Worm (Caenorhabditis elegans): ENCODE measurements around the gene lurp-2.
A peak's percentile ranks its signal among the peaks of the same experiment; 100 is the strongest.

Gene lurp-2

ce11 chrV:13453334-13453733 is at the start of gene lurp-2:
lurp-2 (plus strand) TSS chrV:13453634.
- TF ChIP-seq nhr-232 (tag; optimal IDR thresholded peaks at IDR 0.05) (no peak), lin-11 (tag; optimal IDR thresholded peaks at IDR 0.05) (no peak), npax-4 (tag; optimal IDR thresholded peaks at IDR 0.05) (no peak), ceh-2 (tag; optimal IDR thresholded peaks at IDR 0.05) (no peak), ceh-31 (tag; optimal IDR thresholded peaks at IDR 0.05) (no peak), tbx-2 (tag; optimal IDR thresholded peaks at IDR 0.05) (no peak), hlh-15 (tag; optimal IDR thresholded peaks at IDR 0.05) (no peak)

- TF ChIP-seq ceh-48 (tag; optimal IDR thresholded peaks at IDR 0.05) (no peak), unc-3 (GFP tag; conservative IDR thresholded peaks at IDR 0.05) (no peak), unc-3 (tag; optimal IDR thresholded peaks at IDR 0.05) (no peak)
Observed at ce11 chrV:13406032-13406431, 47.4 kb upstream of the lurp-2 start, which contains the start of gene cutl-1. cutl-1 (minus strand) TSS chrV:13406114.

ce11 chrV:13406511-13406910 is 46.9 kb upstream of the lurp-2 start, which contains the start of gene F53F1.2:
F53F1.2 (plus strand) TSS chrV:13406816.
- TF ChIP-seq madf-2 (tag; optimal IDR thresholded peaks at IDR 0.05) (no peak), ceh-45 (GFP tag; IDR thresholded peaks at IDR 0.05) (no peak), gmeb-2 (tag; optimal IDR thresholded peaks at IDR 0.05) (no peak), pha-4 (tag; optimal IDR thresholded peaks at IDR 0.05) (no peak), ceh-22 (tag; optimal IDR thresholded peaks at IDR 0.05) (no peak)

ce11 chrV:13407913-13408312 is 45.5 kb upstream of the lurp-2 start, which contains the start of gene F53F1.3:
F53F1.3 (plus strand) TSS chrV:13408242.
- no peak for TF ChIP-seq unc-55 (GFP tag; optimal IDR thresholded peaks at IDR 0.05)
- TF ChIP-seq ceh-24 (tag; optimal IDR thresholded peaks at IDR 0.05) = no peak

- TF ChIP-seq hlh-6 (tag; optimal IDR thresholded peaks at IDR 0.05) (no peak), Y22D7AL.16 (tag; optimal IDR thresholded peaks at IDR 0.05) (no peak), gmeb-2 (tag; optimal IDR thresholded peaks at IDR 0.05) (no peak), ceh-2 (tag; optimal IDR thresholded peaks at IDR 0.05) (no peak), dmd-4 (tag; optimal IDR thresholded peaks at IDR 0.05; ENCODE audit: borderline replicate concordance) (no peak), ceh-19 (GFP tag; optimal IDR thresholded peaks at IDR 0.05) (no peak), sox-4 (tag; optimal IDR thresholded peaks at IDR 0.05) (no peak), tbx-7 (tag; optimal IDR thresholded peaks at IDR 0.05) (no peak), K02D7.2 (tag; optimal IDR thresholded peaks at IDR 0.05) (no peak), fkh-10 (GFP tag; optimal IDR thresholded peaks at IDR 0.05) (no peak), ceh-30 (tag; optimal IDR thresholded peaks at IDR 0.05) (no peak), odd-2 (tag; optimal IDR thresholded peaks at IDR 0.05) (no peak), ztf-16 (tag; optimal IDR thresholded peaks at IDR 0.05) (no peak), nfya-1 (tag; optimal IDR thresholded peaks at IDR 0.05) (no peak), hlh-8 (tag; optimal IDR thresholded peaks at IDR 0.05) (no peak), unc-42 (tag; optimal IDR thresholded peaks at IDR 0.05) (no peak), pag-3 (tag; optimal IDR thresholded peaks at IDR 0.05; ENCODE audit: borderline replicate concordance) (no peak)
Observed at ce11 chrV:13408440-13408839, 45.0 kb upstream of the lurp-2 start.

- no peak for TF ChIP-seq ceh-6 (GFP tag; optimal IDR thresholded peaks at IDR 0.05)
- TF ChIP-seq ceh-30 (tag; optimal IDR thresholded peaks at IDR 0.05) = no peak
- no peak for TF ChIP-seq unc-3 (GFP tag; conservative IDR thresholded peaks at IDR 0.05)
- TF ChIP-seq unc-3 (tag; optimal IDR thresholded peaks at IDR 0.05) = no peak
- no peak for TF ChIP-seq dmd-4 (tag; optimal IDR thresholded peaks at IDR 0.05; ENCODE audit: borderline replicate concordance)
- TF ChIP-seq ets-4 (tag; optimal IDR thresholded peaks at IDR 0.05) = no peak
- TF ChIP-seq gmeb-2 (tag; optimal IDR thresholded peaks at IDR 0.05) = no peak
- TF ChIP-seq ceh-45 (GFP tag; IDR thresholded peaks at IDR 0.05) = no peak
- no peak for TF ChIP-seq ama-1 (optimal IDR thresholded peaks at IDR 0.05)
- TF ChIP-seq madf-2 (tag; optimal IDR thresholded peaks at IDR 0.05) = no peak
- no peak for TF ChIP-seq sox-4 (tag; optimal IDR thresholded peaks at IDR 0.05)
- no peak for TF ChIP-seq che-1 (tag; optimal IDR thresholded peaks at IDR 0.05)
- no peak for TF ChIP-seq dve-1 (tag; optimal IDR thresholded peaks at IDR 0.05)
- TF ChIP-seq hlh-6 (tag; optimal IDR thresholded peaks at IDR 0.05) = no peak
- no peak for TF ChIP-seq K02D7.2 (tag; optimal IDR thresholded peaks at IDR 0.05)
- TF ChIP-seq zip-5 (tag; optimal IDR thresholded peaks at IDR 0.05) = peak; percentile 11
- TF ChIP-seq mec-3 (tag; optimal IDR thresholded peaks at IDR 0.05; ENCODE audit: borderline replicate concordance) = no peak
- no peak for TF ChIP-seq fkh-10 (GFP tag; optimal IDR thresholded peaks at IDR 0.05)
- TF ChIP-seq ceh-2 (tag; optimal IDR thresholded peaks at IDR 0.05) = peak; percentile 52
- TF ChIP-seq syd-9 (tag; optimal IDR thresholded peaks at IDR 0.05) = no peak
- TF ChIP-seq C38D4.7 (GFP tag; optimal IDR thresholded peaks at IDR 0.05) = no peak
- TF ChIP-seq nhr-11 (tag; optimal IDR thresholded peaks at IDR 0.05) = no peak
- no peak for TF ChIP-seq elt-2 (tag; optimal IDR thresholded peaks at IDR 0.05)
Observed at ce11 chrV:13409089-13409488, 44.3 kb upstream of the lurp-2 start.

Data from whole organism, late embryonic.